Fruit fly (Drosophila melanogaster) whole organism, wandering third instar larva: Measurements from ENCODE around the gene tws.

Source experiments
- Abd-B ChIP-seq: fragments of >200 bp; optimal IDR thresholded peaks from 2 replicates; lab custom pipeline; 2017; ENCODE audit warnings: missing biosample characterization, missing genetic modification characterization
- CG32264 ChIP-seq: fragments of 200-800 bp; sonication (Bioruptor generic); optimal IDR thresholded peaks from 2 replicates; lab custom pipeline; 2016; ENCODE audit warnings: missing biosample characterization, missing genetic modification characterization
- Dfd ChIP-seq: fragments of >200 bp; optimal IDR thresholded peaks from 2 replicates; lab custom pipeline; 2017; ENCODE audit warnings: missing biosample characterization, missing genetic modification characterization
- Dif ChIP-seq: fragments of 200-275, 200-300 bp; sonication (Bioruptor generic); optimal IDR thresholded peaks from 2 replicates; lab custom pipeline; 2018; ENCODE audit warnings: missing biosample characterization, missing genetic modification characterization; ENCODE audit not compliant: partially characterized antibody
- GATAd ChIP-seq: sonication (Bioruptor generic); optimal IDR thresholded peaks from 2 replicates; lab custom pipeline; 2016; ENCODE audit warnings: missing biosample characterization, missing genetic modification characterization
- HLH106 ChIP-seq: fragments of 200-800 bp; optimal IDR thresholded peaks from 3 replicates; lab custom pipeline; 2019; ENCODE audit warnings: missing biosample characterization, mild to moderate bottlenecking, missing genetic modification characterization, moderate library complexity
- Hnf4 ChIP-seq: fragments of 200-800 bp; sonication (Bioruptor generic); optimal IDR thresholded peaks from 2 replicates; lab custom pipeline; 2016; ENCODE audit warnings: missing biosample characterization, mild to moderate bottlenecking, missing genetic modification characterization
- Hr78 ChIP-seq: fragments of >200 bp; optimal IDR thresholded peaks from 2 replicates; lab custom pipeline; 2017; ENCODE audit warnings: missing biosample characterization, missing genetic modification characterization
- Hr83 ChIP-seq: fragments of 200-300 bp; sonication (Bioruptor generic); optimal IDR thresholded peaks from 2 replicates; lab custom pipeline; 2016; ENCODE audit warnings: missing biosample characterization, mild to moderate bottlenecking, missing genetic modification characterization, moderate library complexity; ENCODE audit not compliant: poor library complexity, severe bottlenecking
- Jra ChIP-seq: sonication (Bioruptor generic); optimal IDR thresholded peaks from 2 replicates; lab custom pipeline; 2016; ENCODE audit warnings: missing biosample characterization, missing genetic modification characterization
- Mio ChIP-seq: sonication (Bioruptor generic); optimal IDR thresholded peaks from 2 replicates; lab custom pipeline; 2016; ENCODE audit warnings: missing biosample characterization, missing genetic modification characterization
- Myc ChIP-seq: fragments of >200 bp; optimal IDR thresholded peaks from 2 replicates; lab custom pipeline; 2017
- N ChIP-seq: fragments of >200 bp; optimal IDR thresholded peaks from 2 replicates; lab custom pipeline; 2018; ENCODE audit warnings: missing biosample characterization, missing external identifiers, missing genetic modification characterization
- OdsH ChIP-seq: fragments of 200-800 bp; sonication (Bioruptor generic); optimal IDR thresholded peaks from 2 replicates; lab custom pipeline; 2016; ENCODE audit warnings: missing biosample characterization, mild to moderate bottlenecking, missing genetic modification characterization
- Sp1 ChIP-seq: fragments of 200-800 bp; sonication (Bioruptor generic); optimal IDR thresholded peaks from 3 replicates; lab custom pipeline; 2019; ENCODE audit warnings: missing biosample characterization, mild to moderate bottlenecking, missing genetic modification characterization, moderate library complexity
- Vsx2 ChIP-seq: fragments of 200-300, 225-300 bp; sonication (Bioruptor generic); optimal IDR thresholded peaks from 2 replicates; lab custom pipeline; 2018; ENCODE audit warnings: missing biosample characterization, missing genetic modification characterization; ENCODE audit not compliant: partially characterized antibody
- br ChIP-seq: fragments of 200-800 bp; sonication (Bioruptor generic); optimal IDR thresholded peaks from 2 replicates; lab custom pipeline; 2016; ENCODE audit warnings: missing biosample characterization, missing genetic modification characterization
- brk ChIP-seq: fragments of 200-800 bp; sonication (Bioruptor generic); optimal IDR thresholded peaks from 2 replicates; lab custom pipeline; 2016; ENCODE audit warnings: missing biosample characterization, mild to moderate bottlenecking, missing genetic modification characterization
- dl ChIP-seq, 2 experiments: fragments of 175-275, 200-275 bp in 1 of 2; fragments of 200-275 bp in 1 of 2; sonication (Bioruptor generic); optimal IDR thresholded peaks; lab custom pipeline; 2018; ENCODE audit warnings: mild to moderate bottlenecking in 2 of 2, missing biosample characterization in 2 of 2, missing genetic modification characterization in 2 of 2, moderate library complexity in 2 of 2; ENCODE audit not compliant: partially characterized antibody in 2 of 2, insufficient read depth in 1 of 2
- dmrt93B ChIP-seq: fragments of 200-800 bp; sonication (Bioruptor generic); optimal IDR thresholded peaks from 2 replicates; lab custom pipeline; 2018; ENCODE audit warnings: missing biosample characterization, mild to moderate bottlenecking, missing genetic modification characterization
- ey ChIP-seq: fragments of 200-800 bp; sonication (Bioruptor generic); optimal IDR thresholded peaks from 2 replicates; lab custom pipeline; 2016; ENCODE audit warnings: missing biosample characterization, missing genetic modification characterization
- foxo ChIP-seq, 2 experiments: fragments of 200-800 bp; sonication (Bioruptor generic); optimal IDR thresholded peaks; 2 replicates in 1 of 2; 3 replicates in 1 of 2; lab custom pipeline; 2016 to 2017; ENCODE audit warnings: missing biosample characterization in 2 of 2, missing genetic modification characterization in 2 of 2
- fru ChIP-seq: fragments of 200-800 bp; sonication (Bioruptor generic); optimal IDR thresholded peaks from 3 replicates; lab custom pipeline; 2016; ENCODE audit warnings: missing biosample characterization, mild to moderate bottlenecking, missing genetic modification characterization
- h ChIP-seq: fragments of 200-800 bp; sonication (Bioruptor generic); optimal IDR thresholded peaks from 3 replicates; lab custom pipeline; 2016; ENCODE audit warnings: missing biosample characterization, mild to moderate bottlenecking, missing genetic modification characterization
- jim ChIP-seq: fragments of 175-275, 200-325 bp; sonication (Bioruptor generic); optimal IDR thresholded peaks from 2 replicates; lab custom pipeline; 2016; ENCODE audit warnings: missing biosample characterization, mild to moderate bottlenecking, missing genetic modification characterization
- lola ChIP-seq: fragments of >200 bp; optimal IDR thresholded peaks from 2 replicates; lab custom pipeline; 2017; ENCODE audit warnings: missing biosample characterization, missing genetic modification characterization
- pan ChIP-seq: fragments of >200 bp; optimal IDR thresholded peaks from 2 replicates; lab custom pipeline; 2017
- psq ChIP-seq: fragments of 200-800 bp; sonication (Bioruptor generic); optimal IDR thresholded peaks from 3 replicates; lab custom pipeline; 2017; ENCODE audit warnings: missing biosample characterization, mild to moderate bottlenecking, missing genetic modification characterization, moderate library complexity
- rgr ChIP-seq: fragments of 200-800 bp; sonication (Bioruptor generic); optimal IDR thresholded peaks from 3 replicates; lab custom pipeline; 2016; ENCODE audit warnings: missing biosample characterization, mild to moderate bottlenecking, missing genetic modification characterization
- sage ChIP-seq: fragments of 200-800 bp; sonication (Bioruptor generic); optimal IDR thresholded peaks from 2 replicates; lab custom pipeline; 2016; ENCODE audit warnings: missing biosample characterization, mild to moderate bottlenecking, missing genetic modification characterization
- sv ChIP-seq: fragments of 200-800 bp; sonication (Bioruptor generic); optimal IDR thresholded peaks from 3 replicates; lab custom pipeline; 2016; ENCODE audit warnings: missing biosample characterization, missing genetic modification characterization
- tai ChIP-seq: sonication (Bioruptor generic); optimal IDR thresholded peaks from 2 replicates; lab custom pipeline; 2016; ENCODE audit warnings: missing biosample characterization, missing genetic modification characterization
- usp ChIP-seq: fragments of >200 bp; optimal IDR thresholded peaks from 2 replicates; lab custom pipeline; 2017; ENCODE audit warnings: missing biosample characterization, missing genetic modification characterization
- woc ChIP-seq: sonication (Bioruptor generic); optimal IDR thresholded peaks from 2 replicates; lab custom pipeline; 2016; ENCODE audit warnings: missing biosample characterization, mild to moderate bottlenecking, missing genetic modification characterization

tws gene

DNA sequence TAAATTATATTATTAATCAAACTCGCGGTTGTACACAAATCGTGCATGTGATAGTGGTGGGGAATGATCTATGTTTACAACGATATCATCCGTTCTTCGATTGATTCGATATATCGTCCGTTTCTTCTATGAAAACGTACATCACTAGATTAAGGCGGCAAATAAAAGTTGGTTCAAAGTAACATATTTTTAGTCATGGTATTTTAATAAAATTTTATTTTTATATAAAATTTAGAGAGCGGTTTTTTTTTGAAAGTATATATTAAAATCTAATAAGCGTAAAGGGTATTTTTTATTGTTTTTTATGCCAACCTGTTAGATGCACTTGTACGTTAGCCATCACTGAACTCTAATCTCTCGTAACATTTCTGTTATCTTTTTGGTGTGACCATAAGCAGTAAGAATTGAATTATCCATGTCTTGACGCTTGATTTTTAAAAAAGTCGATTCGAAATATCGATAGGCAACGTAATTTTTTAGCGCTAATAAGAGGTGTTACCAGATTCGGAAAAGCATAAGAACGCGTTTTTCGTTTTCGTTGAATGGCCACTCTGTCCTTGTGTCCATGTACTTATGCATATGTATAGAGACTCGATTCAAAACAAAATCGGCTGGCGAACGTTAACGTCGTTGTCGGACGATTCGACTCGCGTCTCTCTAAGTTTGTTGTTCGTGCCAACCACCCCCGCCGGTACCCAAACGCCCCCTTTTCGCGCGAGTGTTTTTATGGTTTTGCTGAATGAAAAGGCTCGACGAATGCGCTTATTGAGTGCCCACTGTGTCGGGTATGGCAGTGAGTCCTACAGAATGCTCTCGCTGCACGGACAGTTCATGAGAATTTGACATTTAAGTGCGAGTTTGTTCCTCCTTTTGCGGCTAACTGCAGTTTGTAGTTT is 4.8 kb upstream of the tws start, which contains the start of the genes TAF1B and Invadolysin (continued):
- TF ChIP-seq dl (GFP tag; optimal IDR thresholded peaks at IDR 0.05; lab: Kevin White, UChicago; ENCODE audit: insufficient read depth in 1 of 2, partially characterized antibody in 2 of 2) = no peak
- TF ChIP-seq Myc (lab: Kevin White, UChicago) = no peak
- TF ChIP-seq sage (GFP tag; lab: Kevin White, UChicago) = peak; percentile 48
- TF ChIP-seq jim = no peak
- TF ChIP-seq tai (GFP tag; lab: Kevin White, UChicago) = peak; percentile 79
- peak; percentile 71 for TF ChIP-seq Jra (GFP tag; lab: Kevin White, UChicago)
- peak; percentile 23 for TF ChIP-seq Sp1 (GFP tag; lab: Kevin White, UChicago)
- TF ChIP-seq pan (lab: Kevin White, UChicago) = no peak
- TF ChIP-seq, all 38 proteins: peak for 22

DNA sequence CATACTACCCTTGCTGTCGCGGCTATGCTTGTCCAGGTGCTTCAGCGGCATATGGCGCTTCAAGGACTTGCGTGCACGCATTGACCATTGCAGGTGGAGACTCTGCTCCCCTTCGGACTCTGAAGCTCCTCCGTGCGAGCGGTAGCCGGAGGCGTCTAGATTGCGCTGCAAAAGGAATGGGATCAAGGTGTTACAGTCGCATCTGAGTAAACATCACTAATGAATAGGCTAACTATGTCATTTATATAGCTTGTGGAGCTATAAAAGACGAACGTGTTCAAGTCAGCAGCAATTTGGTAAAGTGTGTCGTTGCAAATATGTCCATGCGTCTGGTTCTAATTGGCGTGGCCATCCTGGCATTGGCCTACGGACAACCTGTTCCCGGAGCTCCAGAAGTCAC is 3.2 kb upstream of the tws start, which contains the start of gene CG42759:
TSS of gene CG42759 (plus strand) at position 301 of the 400 bp plus-strand sequence.
- no peak for TF ChIP-seq ey (GFP tag; lab: Kevin White, UChicago)

DNA sequence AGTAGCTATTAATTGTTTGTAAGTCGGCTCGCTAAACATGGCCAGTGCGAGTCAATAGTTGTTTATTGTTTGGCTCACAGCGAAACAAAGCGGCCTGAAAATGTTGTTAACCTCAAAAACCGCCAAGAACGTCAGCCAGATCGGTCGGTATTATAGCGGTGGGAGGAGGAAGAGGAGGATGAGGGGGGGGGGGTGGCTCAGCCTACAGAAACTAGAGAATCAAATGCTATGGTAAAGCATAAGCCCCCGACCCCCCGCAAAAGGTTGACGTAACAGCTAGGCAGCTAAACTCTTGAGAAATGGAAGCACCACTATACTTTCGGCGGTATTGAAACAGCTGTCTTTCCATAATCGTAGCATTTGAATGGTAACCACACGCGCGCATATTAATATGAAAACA is 672 bp downstream of the tws start:
- TF ChIP-seq Sp1 (GFP tag; lab: Kevin White, UChicago) = no peak

DNA sequence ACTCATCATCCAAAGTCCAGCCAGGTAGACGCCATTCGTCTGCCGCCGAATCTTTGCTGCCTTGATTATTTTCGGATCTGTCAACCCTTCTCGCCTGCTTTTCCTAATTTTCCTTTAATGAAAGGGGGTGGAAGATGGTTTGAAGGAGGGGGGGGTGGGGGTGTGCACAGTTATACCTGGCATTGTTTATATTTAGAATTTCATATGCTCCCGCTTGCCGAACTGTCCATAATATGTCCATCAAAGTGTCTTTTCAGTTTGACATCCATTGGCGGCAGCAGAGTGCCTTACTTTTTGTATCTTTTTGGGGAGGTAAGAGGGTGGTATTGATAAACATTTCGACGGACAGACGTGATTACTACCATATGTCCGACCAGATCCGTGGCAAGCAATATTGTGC is 1.8 kb downstream of the tws start:
- TF ChIP-seq br (GFP tag; lab: Kevin White, UChicago) (no peak), Mio (GFP tag; lab: Kevin White, UChicago) (no peak), Vsx2 (GFP tag; lab: Kevin White, UChicago) (no peak), rgr (GFP tag; lab: Kevin White, UChicago) (no peak), N (GFP tag; lab: Kevin White, UChicago) (no peak), GATAd (GFP tag; lab: Kevin White, UChicago) (no peak), Hr83 (GFP tag; lab: Kevin White, UChicago) (no peak), usp (GFP tag; lab: Kevin White, UChicago) (no peak), ey (GFP tag; lab: Kevin White, UChicago) (no peak), Sp1 (GFP tag; lab: Kevin White, UChicago) (no peak), fru (GFP tag; lab: Kevin White, UChicago) (no peak), foxo (GFP tag; optimal IDR thresholded peaks at IDR 0.05; lab: Kevin White, UChicago) (no peak), pan (lab: Kevin White, UChicago) (no peak), Jra (GFP tag; lab: Kevin White, UChicago) (no peak)
- TF ChIP-seq, all 38 proteins: peak for 0

DNA sequence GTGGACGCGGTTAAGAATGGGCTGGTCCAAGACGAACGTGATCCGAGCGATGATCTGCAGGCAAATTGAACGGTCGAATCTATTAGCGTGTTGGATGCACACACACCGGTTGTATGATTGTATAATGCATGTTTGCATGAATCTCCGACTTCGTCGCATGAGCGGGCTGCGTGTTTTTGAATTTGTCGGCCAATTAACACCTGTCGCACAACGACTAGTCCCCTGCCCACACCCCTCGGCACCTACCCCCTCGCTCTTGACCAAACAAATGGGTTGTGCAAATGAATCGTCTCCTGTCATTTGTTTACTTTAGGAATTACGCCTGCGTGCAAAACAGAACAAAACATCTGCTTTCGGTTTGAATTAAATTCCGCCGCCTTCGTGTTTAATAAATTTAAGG is 4.6 kb downstream of the tws start:
- TF ChIP-seq ey (GFP tag; lab: Kevin White, UChicago) (no peak), Mio (GFP tag; lab: Kevin White, UChicago) (no peak), Hr83 (GFP tag; lab: Kevin White, UChicago) (no peak), OdsH (GFP tag; lab: Kevin White, UChicago) (no peak), lola (GFP tag; lab: Kevin White, UChicago) (no peak), HLH106 (tag; lab: Kevin White, UChicago) (no peak)
- TF ChIP-seq, all 38 proteins: peak for 0

DNA sequence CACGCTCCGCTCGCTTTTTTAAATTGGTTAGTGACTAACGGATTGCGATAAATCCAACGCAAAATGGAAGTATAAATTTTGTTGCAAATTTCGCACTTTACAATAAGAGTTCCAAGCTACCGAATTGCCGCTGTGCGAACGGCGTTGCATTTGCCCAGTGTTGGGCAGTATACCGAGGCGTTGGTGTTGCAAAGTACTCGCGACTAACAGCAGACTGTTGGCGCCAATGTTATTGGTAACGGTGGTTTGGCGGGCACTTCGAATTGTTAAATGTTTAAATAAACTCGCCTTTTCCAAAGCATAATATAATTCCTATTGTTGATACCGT is 5.3 kb downstream of the tws start:
- no peak for TF ChIP-seq lola (GFP tag; lab: Kevin White, UChicago)
- peak; percentile 55 for TF ChIP-seq OdsH (GFP tag; lab: Kevin White, UChicago)
- peak; percentile 22 for TF ChIP-seq Myc (lab: Kevin White, UChicago)
- TF ChIP-seq fru (GFP tag; lab: Kevin White, UChicago) = peak; percentile 68
- TF ChIP-seq Vsx2 (GFP tag; lab: Kevin White, UChicago) = no peak
- no peak for TF ChIP-seq Dif
- TF ChIP-seq psq (GFP tag; lab: Kevin White, UChicago) = peak; percentile 77
- TF ChIP-seq usp (GFP tag; lab: Kevin White, UChicago) = no peak
- peak; percentile 37 for TF ChIP-seq HLH106 (tag; lab: Kevin White, UChicago)
- no peak for TF ChIP-seq Hr78 (GFP tag; lab: Kevin White, UChicago)
- peak; percentile 33 for TF ChIP-seq brk (GFP tag; lab: Kevin White, UChicago)
- TF ChIP-seq pan (lab: Kevin White, UChicago) = no peak
- TF ChIP-seq GATAd (GFP tag; lab: Kevin White, UChicago) = no peak
- TF ChIP-seq dl (GFP tag; optimal IDR thresholded peaks at IDR 0.05; lab: Kevin White, UChicago; ENCODE audit: insufficient read depth in 1 of 2, partially characterized antibody in 2 of 2) = no peak
- TF ChIP-seq Dfd (GFP tag; lab: Kevin White, UChicago) = no peak
- TF ChIP-seq Abd-B (GFP tag; lab: Kevin White, UChicago) = no peak
- TF ChIP-seq Sp1 (GFP tag; lab: Kevin White, UChicago) = peak; percentile 48
- peak; percentile 35 for TF ChIP-seq sv (GFP tag; lab: Kevin White, UChicago)
- TF ChIP-seq dmrt93B (GFP tag; lab: Kevin White, UChicago) = no peak
- no peak for TF ChIP-seq sage (GFP tag; lab: Kevin White, UChicago)
- TF ChIP-seq N (GFP tag; lab: Kevin White, UChicago) = no peak
- peak; percentile 60 for TF ChIP-seq ey (GFP tag; lab: Kevin White, UChicago)
- TF ChIP-seq woc (GFP tag; lab: Kevin White, UChicago) = peak; percentile 13
- peak; percentile 79 for TF ChIP-seq h
- peak; percentile 60 for TF ChIP-seq CG32264
- TF ChIP-seq tai (GFP tag; lab: Kevin White, UChicago) = peak; percentile 67
- TF ChIP-seq Mio (GFP tag; lab: Kevin White, UChicago) = peak; percentile 9
- peak; percentile 87 for TF ChIP-seq Hnf4
